Worm (Caenorhabditis elegans) whole organism, early embryonic: ENCODE results near the gene F40F8.3.

Experiments used
- ceh-36 ChIP-seq: sonication (generic microtip); optimal IDR thresholded peaks from 2 replicates; lab custom pipeline; 2016; ENCODE audit warnings: missing genetic modification characterization, inconsistent platforms, missing compliant biosample characterization
- hmg-4 ChIP-seq: fragments of 200-800 bp; sonication (Bioruptor generic); optimal IDR thresholded peaks from 2 replicates; lab custom pipeline; 2018; ENCODE audit warnings: mild to moderate bottlenecking, missing genetic modification characterization, missing compliant biosample characterization
- pes-1 ChIP-seq: fragments of 200-800 bp; sonication (Bioruptor generic); IDR thresholded peaks from 2 replicates; pipeline ENCODE4 v1.3.6; 2022; ENCODE audit warnings: missing genetic modification reagents, missing genetic modification characterization, missing compliant biosample characterization
- tbx-37 ChIP-seq: fragments of 200-800 bp; sonication (Bioruptor generic); conservative IDR thresholded peaks from 2 replicates; pipeline ENCODE4 v1.3.6; 2022; ENCODE audit warnings: missing genetic modification reagents, missing genetic modification characterization, missing compliant biosample characterization
- tra-4 ChIP-seq: sonication (generic microtip); optimal IDR thresholded peaks from 2 replicates; lab custom pipeline; 2017; ENCODE audit warnings: missing genetic modification characterization, missing compliant biosample characterization

ce11 chrII:11107828-11108227 lies 21.3 kb upstream of the F40F8.3 start, which contains the start of gene apc-17:
- no peak for TF ChIP-seq pes-1 (GFP tag; lab: Robert Waterston, UW)
- no peak for TF ChIP-seq tbx-37 (GFP tag; lab: Robert Waterston, UW)
- TF ChIP-seq ceh-36 = no peak
- no peak for TF ChIP-seq hmg-4 (GFP tag; lab: Kevin White, UChicago)
- TF ChIP-seq tra-4 (tag; lab: Kevin White, UChicago) = no peak
